Worm (Caenorhabditis elegans): ENCODE data around the gene Y54G2A.38.

The Y54G2A.38 gene

DNA sequence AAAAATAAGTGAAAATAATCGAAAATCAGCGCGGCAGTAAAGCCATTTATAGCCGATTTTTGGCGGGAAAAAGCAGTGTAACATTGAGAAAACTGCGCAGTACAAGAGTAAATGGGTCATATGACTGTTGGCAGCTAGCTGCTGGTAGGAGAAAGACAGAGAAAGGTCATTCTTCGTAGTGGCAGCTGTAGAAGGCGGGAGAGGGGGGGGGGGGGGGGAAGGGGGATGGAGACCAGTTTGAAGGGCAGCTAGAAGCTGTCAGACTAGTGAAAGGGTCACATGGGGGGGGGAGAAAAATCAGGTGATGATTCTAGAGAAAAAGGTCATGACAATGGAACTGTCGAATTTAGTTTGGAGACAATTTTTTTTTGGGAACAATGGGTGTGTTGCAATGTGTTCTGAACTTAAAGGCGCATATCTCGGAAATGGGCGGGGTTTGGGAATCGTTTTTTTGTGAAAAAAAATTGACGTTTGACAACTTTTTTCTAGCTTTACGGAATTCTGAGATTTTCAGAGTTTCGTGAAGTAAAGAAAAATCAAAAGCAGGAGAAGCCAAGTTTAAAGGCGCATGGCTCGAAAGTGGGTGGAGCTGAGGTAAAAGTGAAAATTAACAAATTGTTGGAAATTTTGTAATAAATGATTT is 13.1 kb downstream of the Y54G2A.38 start (continued):
- no peak for TF ChIP-seq gei-17 (GFP tag; optimal IDR thresholded peaks at IDR 0.05)

DNA sequence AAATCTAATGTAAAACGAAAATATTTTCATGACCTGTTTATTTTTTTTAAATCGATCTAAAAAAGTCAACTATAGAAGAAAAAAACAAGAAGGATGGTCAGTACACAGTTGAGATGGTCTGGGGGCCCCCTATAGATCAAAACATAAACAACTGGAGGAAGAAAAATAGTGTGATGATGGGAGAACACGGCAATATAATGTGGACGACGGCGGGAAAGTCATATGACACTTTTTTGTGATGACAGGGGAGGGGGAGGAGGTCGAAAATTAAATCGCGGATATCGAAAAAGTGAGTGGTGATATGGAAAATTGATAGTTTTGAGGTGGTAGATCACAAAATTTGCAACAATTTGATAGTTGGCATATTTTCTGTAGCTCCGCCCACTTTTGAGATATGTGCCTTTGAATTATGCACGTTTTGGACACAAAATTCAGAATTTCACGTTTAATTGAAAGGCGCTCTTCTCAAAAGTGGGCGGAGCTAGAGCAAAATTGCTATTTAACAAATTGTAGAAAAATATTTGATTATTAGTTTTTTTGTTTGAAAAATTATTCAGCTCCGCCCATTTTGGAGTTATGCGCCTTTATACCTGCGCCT is 14.2 kb downstream of the Y54G2A.38 start:
- no peak for TF ChIP-seq sdz-38 (tag; optimal IDR thresholded peaks at IDR 0.05)
- peak; percentile 30 for TF ChIP-seq ama-1 (optimal IDR thresholded peaks at IDR 0.05)
- TF ChIP-seq ama-1 (GFP tag; optimal IDR thresholded peaks at IDR 0.05), result no peak
- TF ChIP-seq nfyb-1 (GFP tag; IDR thresholded peaks at IDR 0.05), result 0 out of 2 replicates have a peak, but pooled peaks have one; percentile 7

DNA sequence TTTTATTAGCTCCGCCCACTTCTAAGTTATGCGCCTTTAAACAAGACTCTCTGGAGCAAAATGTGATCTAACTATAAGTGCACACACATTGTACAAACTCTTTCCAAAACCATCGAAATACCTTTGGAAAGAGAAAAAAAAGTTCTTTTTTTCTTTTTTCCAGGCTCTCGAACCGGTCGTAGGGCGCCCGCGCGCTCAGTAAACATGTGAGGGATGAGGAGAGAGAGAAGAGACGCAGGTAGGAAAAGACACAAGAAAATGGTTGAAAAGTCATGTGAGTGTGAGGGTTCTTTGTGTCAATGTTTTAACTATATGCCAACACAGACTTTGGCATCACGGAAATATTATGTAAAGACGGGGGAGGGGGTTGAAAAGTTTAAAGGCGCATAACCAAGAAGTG is 15.2 kb downstream of the Y54G2A.38 start:
- TF ChIP-seq B0035.1 (tag; optimal IDR thresholded peaks at IDR 0.05) (no peak), let-526 (GFP tag; IDR thresholded peaks at IDR 0.05) (peak; percentile 85; the same call in 1 of the 2 replicates), nfya-2 (GFP tag; IDR thresholded peaks at IDR 0.05) (no peak), efl-1 (GFP tag; optimal IDR thresholded peaks at IDR 0.05) (no peak), aptf-2 (GFP tag; conservative IDR thresholded peaks at IDR 0.05) (no peak), him-1 (tag; optimal IDR thresholded peaks at IDR 0.05) (no peak), dpl-1 (GFP tag; optimal IDR thresholded peaks at IDR 0.05) (no peak), ets-4 (GFP tag; optimal IDR thresholded peaks at IDR 0.05) (no peak), F22D6.2 (tag; optimal IDR thresholded peaks at IDR 0.05) (no peak), egrh-3 (GFP tag; IDR thresholded peaks at IDR 0.05) (0 out of 2 replicates have a peak, but pooled peaks have one; percentile 28), lag-1 (GFP tag; IDR thresholded peaks at IDR 0.05) (no peak), nfya-1 (tag; optimal IDR thresholded peaks at IDR 0.05; ENCODE audit: borderline replicate concordance, insufficient read depth) (no peak), B0336.3 (GFP tag; IDR thresholded peaks at IDR 0.05) (peak; percentile 71), lsy-27 (tag; optimal IDR thresholded peaks at IDR 0.05; ENCODE audit: borderline replicate concordance, insufficient read depth) (no peak), lin-54 (GFP tag; optimal IDR thresholded peaks at IDR 0.05) (peak; percentile 41), lin-35 (GFP tag; optimal IDR thresholded peaks at IDR 0.05) (peak in 1 of 3 experiments; percentile 28), nfyb-1 (GFP tag; IDR thresholded peaks at IDR 0.05) (peak; percentile 54; the same call in 1 of the 2 replicates), zfh-2 (GFP tag; conservative IDR thresholded peaks at IDR 0.05) (peak; percentile 60; the same call in 1 of the 2 replicates), ztf-28 (GFP tag; IDR thresholded peaks at IDR 0.05) (no peak), Y79H2A.3 (GFP tag; conservative IDR thresholded peaks at IDR 0.05) (no peak), hlh-12 (tag; optimal IDR thresholded peaks at IDR 0.05) (no peak), nhr-179 (tag; optimal IDR thresholded peaks at IDR 0.05) (no peak), mcd-1 (GFP tag; IDR thresholded peaks at IDR 0.05) (peak; percentile 55; the same call in 1 of the 2 replicates), mxl-1 (tag; optimal IDR thresholded peaks at IDR 0.05) (no peak), pha-4 (tag; optimal IDR thresholded peaks at IDR 0.05) (peak; percentile 79), F57A8.1 (GFP tag; optimal IDR thresholded peaks at IDR 0.05) (no peak), F39B2.1 (GFP tag; IDR thresholded peaks at IDR 0.05) (no peak), ama-1 (optimal IDR thresholded peaks at IDR 0.05) (peak; percentile 60), ama-1 (GFP tag; optimal IDR thresholded peaks at IDR 0.05) (no peak), ekl-4 (GFP tag; IDR thresholded peaks at IDR 0.05) (peak; percentile 83), egl-18 (GFP tag; IDR thresholded peaks at IDR 0.05) (no peak), ceh-40 (GFP tag; IDR thresholded peaks at IDR 0.05) (no peak), hrde-1 (tag; optimal IDR thresholded peaks at IDR 0.05; ENCODE audit: borderline replicate concordance) (no peak), hmg-20 (GFP tag; IDR thresholded peaks at IDR 0.05) (no peak), sptf-2 (GFP tag; optimal IDR thresholded peaks at IDR 0.05) (no peak), let-607 (tag; optimal IDR thresholded peaks at IDR 0.05) (peak in 1 of 2 experiments; percentile 25), nhr-27 (tag; optimal IDR thresholded peaks at IDR 0.05) (no peak), ceh-58 (GFP tag; IDR thresholded peaks at IDR 0.05) (no peak), tbx-9 (tag; optimal IDR thresholded peaks at IDR 0.05; ENCODE audit: borderline replicate concordance) (no peak), Y95B8A.8 (GFP tag; IDR thresholded peaks at IDR 0.05) (0 out of 2 replicates have a peak, but pooled peaks have one; percentile 25), rec-8 (tag; optimal IDR thresholded peaks at IDR 0.05) (no peak)
